Fruit fly (Drosophila melanogaster): Measurements from ENCODE around the gene hh.

The hh gene

DNA sequence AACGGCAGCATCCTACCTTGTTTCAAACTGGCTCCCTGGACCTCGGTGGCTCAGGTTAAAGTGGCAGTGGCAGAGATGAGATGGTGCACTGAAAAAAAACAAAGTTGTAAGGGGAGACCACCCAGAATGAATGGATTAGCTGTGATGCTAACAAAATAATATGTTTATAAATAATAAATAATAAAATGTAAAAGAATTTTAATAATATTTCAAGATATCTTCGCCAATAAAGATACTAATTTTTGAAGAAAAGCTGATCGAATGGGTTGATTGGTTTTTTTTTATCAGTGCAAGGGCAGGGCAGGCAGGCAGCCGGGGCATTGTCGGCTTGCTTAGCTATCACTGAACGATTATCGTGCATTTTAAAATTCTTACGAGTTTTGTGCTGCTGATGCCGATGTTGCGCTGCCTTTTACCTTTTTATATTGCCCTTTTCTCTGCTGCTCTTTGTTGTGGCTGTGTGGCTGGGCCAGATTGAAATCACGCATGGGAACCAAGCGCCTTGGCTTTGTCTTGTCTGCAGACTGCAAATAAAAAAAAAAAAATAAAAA, 7.4 kb upstream of the hh start:
- TF ChIP-seq NK7.1 (GFP tag; optimal IDR thresholded peaks at IDR 0.05): no peak
- no peak for TF ChIP-seq vvl (GFP tag; IDR thresholded peaks at IDR 0.05)
- peak; percentile 39 for TF ChIP-seq CG6254 (GFP tag; optimal IDR thresholded peaks at IDR 0.05)
- no peak for TF ChIP-seq Sox100B (GFP tag; optimal IDR thresholded peaks at IDR 0.05)
- no peak for TF ChIP-seq Hey (tag; optimal IDR thresholded peaks at IDR 0.05)
- TF ChIP-seq CG18011 (GFP tag; optimal IDR thresholded peaks at IDR 0.05): no peak
- no peak for TF ChIP-seq CG10431 (GFP tag; optimal IDR thresholded peaks at IDR 0.05)
- no peak for TF ChIP-seq CG30403 (GFP tag; optimal IDR thresholded peaks at IDR 0.05)
- no peak for TF ChIP-seq CG34422 (GFP tag; IDR thresholded peaks at IDR 0.05)
- TF ChIP-seq vnd (GFP tag; IDR thresholded peaks at IDR 0.05; ENCODE audit: partially characterized antibody): no peak
- peak; percentile 59 for TF ChIP-seq Blimp-1 (GFP tag; optimal IDR thresholded peaks at IDR 0.05)
- no peak for TF ChIP-seq CG7372 (GFP tag; IDR thresholded peaks at IDR 0.05)
- TF ChIP-seq Fer2 (tag; optimal IDR thresholded peaks at IDR 0.05): no peak
- TF ChIP-seq Bgb (GFP tag; IDR thresholded peaks at IDR 0.05; ENCODE audit: partially characterized antibody): no peak
- TF ChIP-seq CG9876 (GFP tag; optimal IDR thresholded peaks at IDR 0.05): no peak
- peak; percentile 22 for TF ChIP-seq Med (GFP tag)
- TF ChIP-seq fu2 (GFP tag; optimal IDR thresholded peaks at IDR 0.05): no peak
- TF ChIP-seq Nf-YB (GFP tag; optimal IDR thresholded peaks at IDR 0.05): no peak
- TF ChIP-seq HLH3B (GFP tag; IDR thresholded peaks at IDR 0.05): no peak
- peak; percentile 56 for TF ChIP-seq CG8388 (GFP tag; optimal IDR thresholded peaks at IDR 0.05)
- TF ChIP-seq hkb (optimal IDR thresholded peaks at IDR 0.05): no peak
- no peak for TF ChIP-seq hkb (GFP tag; IDR thresholded peaks at IDR 0.05)
- no peak for TF ChIP-seq CG12071 (GFP tag; optimal IDR thresholded peaks at IDR 0.05)
- peak; percentile 19; the same call in 1 of the 2 replicates for TF ChIP-seq Ptx1 (GFP tag; IDR thresholded peaks at IDR 0.05)
- TF ChIP-seq zf30C (GFP tag; optimal IDR thresholded peaks at IDR 0.05): peak; percentile 92
- TF ChIP-seq row (GFP tag; IDR thresholded peaks at IDR 0.05): peak; percentile 61
- no peak for TF ChIP-seq crp (GFP tag; optimal IDR thresholded peaks at IDR 0.05)
- no peak for TF ChIP-seq stc (GFP tag; IDR thresholded peaks at IDR 0.05)
- TF ChIP-seq mirr (GFP tag; optimal IDR thresholded peaks at IDR 0.05): no peak
- no peak for TF ChIP-seq pb (GFP tag; optimal IDR thresholded peaks at IDR 0.05)
- TF ChIP-seq CG30431 (GFP tag; optimal IDR thresholded peaks at IDR 0.05): peak; percentile 17
- TF ChIP-seq CG17829 (tag; optimal IDR thresholded peaks at IDR 0.05): peak; percentile 69
- TF ChIP-seq z (GFP tag; IDR thresholded peaks at IDR 0.05): no peak
- no peak for TF ChIP-seq CG1603 (tag; optimal IDR thresholded peaks at IDR 0.05)
- no peak for TF ChIP-seq CG15073 (GFP tag; optimal IDR thresholded peaks at IDR 0.05)
- peak; percentile 45 for TF ChIP-seq gsb-n (tag; optimal IDR thresholded peaks at IDR 0.05)
- no peak for TF ChIP-seq CG9932 (GFP tag; IDR thresholded peaks at IDR 0.05)
- TF ChIP-seq CrebB (tag; optimal IDR thresholded peaks at IDR 0.05): no peak
- peak; percentile 72 for TF ChIP-seq CG9727 (GFP tag; optimal IDR thresholded peaks at IDR 0.05)
- no peak for TF ChIP-seq CG14441 (GFP tag; IDR thresholded peaks at IDR 0.05)
- TF ChIP-seq Doc3 (GFP tag; IDR thresholded peaks at IDR 0.05; ENCODE audit: partially characterized antibody): no peak
- no peak for TF ChIP-seq corto (GFP tag; optimal IDR thresholded peaks at IDR 0.05)
- TF ChIP-seq ewg (GFP tag; optimal IDR thresholded peaks at IDR 0.05): no peak
- TF ChIP-seq cas (GFP tag; IDR thresholded peaks at IDR 0.05): no peak
- TF ChIP-seq ash1 (GFP tag; optimal IDR thresholded peaks at IDR 0.05): no peak
- no peak for TF ChIP-seq insv (GFP tag; optimal IDR thresholded peaks at IDR 0.05)
- no peak for TF ChIP-seq CG17568 (GFP tag; optimal IDR thresholded peaks at IDR 0.05)
- TF ChIP-seq Antp (GFP tag; optimal IDR thresholded peaks at IDR 0.05): no peak
- no peak for TF ChIP-seq seq (GFP tag; IDR thresholded peaks at IDR 0.05)
- TF ChIP-seq H2.0 (GFP tag; IDR thresholded peaks at IDR 0.05): no peak
- TF ChIP-seq CG8089 (GFP tag; optimal IDR thresholded peaks at IDR 0.05): no peak

Data from whole organism, embryonic.